Worm (Caenorhabditis elegans) whole organism, midembryonic: ENCODE measurements around the gene C25A8.2.

Experiments used
- T22C8.4 ChIP-seq: fragments of 200-800 bp; sonication (Bioruptor generic); IDR thresholded peaks from 2 replicates; pipeline ENCODE4 v1.3.6; 2022; ENCODE audit warnings: missing genetic modification characterization, missing compliant biosample characterization
- cog-1 ChIP-seq: sonication (generic microtip); optimal IDR thresholded peaks from 2 replicates; lab custom pipeline; 2016; ENCODE audit warnings: missing genetic modification characterization, missing compliant biosample characterization
- flt-1 ChIP-seq: fragments of 200-800 bp; sonication (Bioruptor generic); IDR thresholded peaks from 2 replicates; pipeline ENCODE4 v1.3.6; 2022; ENCODE audit warnings: missing genetic modification characterization, missing compliant biosample characterization
- klf-2 ChIP-seq: fragments of 200-800 bp; sonication (Bioruptor generic); conservative IDR thresholded peaks from 2 replicates; pipeline ENCODE4 v1.3.6; 2022; ENCODE audit warnings: missing genetic modification reagents, missing genetic modification characterization, missing compliant biosample characterization
- med-1 ChIP-seq: sonication (generic microtip); optimal IDR thresholded peaks from 2 replicates; lab custom pipeline; 2017; ENCODE audit warnings: missing genetic modification characterization, mild to moderate bottlenecking, missing compliant biosample characterization, antibody characterized with exemption, missing genetic modification reagents; ENCODE audit not compliant: insufficient read depth
- ref-1 ChIP-seq: fragments of 200-800 bp; sonication (Bioruptor generic); conservative IDR thresholded peaks from 2 replicates; pipeline ENCODE4 v1.3.6; 2022; ENCODE audit warnings: missing genetic modification reagents, missing genetic modification characterization, missing compliant biosample characterization
- tab-1 ChIP-seq: fragments of 200-800 bp; sonication (Bioruptor generic); IDR thresholded peaks from 2 replicates; pipeline ENCODE4 v1.3.6; 2022; ENCODE audit warnings: missing genetic modification characterization, missing compliant biosample characterization
- ztf-23 ChIP-seq: fragments of 200-800 bp; sonication (Bioruptor generic); IDR thresholded peaks from 2 replicates; pipeline ENCODE4 v1.3.6; 2022; ENCODE audit warnings: missing genetic modification reagents, missing genetic modification characterization, missing compliant biosample characterization
- ztf-29 ChIP-seq: fragments of 200-800 bp; sonication (Bioruptor generic); IDR thresholded peaks from 2 replicates; pipeline ENCODE4 v1.3.6; 2022; ENCODE audit warnings: missing genetic modification reagents, missing genetic modification characterization, missing compliant biosample characterization

The C25A8.2 gene

DNA sequence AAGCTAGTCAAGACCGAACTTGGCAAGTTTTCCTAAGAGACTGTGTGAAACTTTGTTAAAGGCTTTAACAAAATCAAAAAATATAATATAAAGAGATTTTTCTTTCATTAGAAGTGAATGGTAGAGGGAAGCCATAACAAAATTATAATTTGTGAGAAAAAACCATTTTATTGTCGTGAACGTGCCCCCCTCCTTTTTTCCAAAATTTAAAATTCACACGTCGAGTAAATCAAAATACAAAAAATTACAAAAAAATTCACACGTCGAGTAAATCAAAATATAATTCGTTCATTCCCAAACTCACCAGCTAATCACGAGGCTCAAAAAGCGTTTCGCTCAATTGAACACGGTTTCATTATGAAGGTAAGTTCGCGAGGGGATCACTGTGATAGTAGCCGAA lies at the start of gene C25A8.2:
TSS of gene C25A8.2 (plus strand) at position 301 of the 400 bp plus-strand sequence.
- no peak for TF ChIP-seq ztf-23
- TF ChIP-seq T22C8.4 (GFP tag; lab: Robert Waterston, UW) = no peak
- no peak for TF ChIP-seq ztf-29 (GFP tag; lab: Robert Waterston, UW)
- no peak for TF ChIP-seq flt-1 (GFP tag; lab: Robert Waterston, UW)
- TF ChIP-seq med-1 = no peak
- no peak for TF ChIP-seq klf-2
- TF ChIP-seq ref-1 (GFP tag; lab: Robert Waterston, UW) = no peak
- TF ChIP-seq cog-1 (tag; lab: Kevin White, UChicago) = no peak
- TF ChIP-seq tab-1 (GFP tag; lab: Robert Waterston, UW) = no peak

DNA sequence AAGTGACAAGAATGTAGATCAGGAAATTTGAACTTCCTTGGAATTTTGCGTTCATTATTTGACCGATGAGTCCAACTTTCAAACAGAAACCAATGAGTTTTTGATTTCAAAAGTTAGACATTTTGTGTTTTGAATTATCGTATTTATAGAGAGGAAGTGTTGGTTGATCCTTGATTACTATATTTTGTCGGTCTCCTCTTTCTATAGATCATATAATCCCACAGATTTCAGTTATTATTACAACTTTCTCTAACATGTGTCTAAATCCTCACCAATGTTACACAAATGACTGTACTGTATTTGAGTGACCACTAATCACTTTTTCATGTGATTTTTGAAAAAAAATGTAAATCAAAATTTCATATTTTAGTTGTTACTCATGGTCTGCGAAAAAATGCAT lies 45.1 kb upstream of the C25A8.2 start, which contains the start of gene B0478.3:
TSS of gene B0478.3 (minus strand) at position 101 of the 400 bp plus-strand sequence.
- TF ChIP-seq tab-1 (GFP tag; lab: Robert Waterston, UW) (no peak), klf-2 (no peak), flt-1 (GFP tag; lab: Robert Waterston, UW) (no peak), med-1 (no peak), ztf-23 (no peak), ref-1 (GFP tag; lab: Robert Waterston, UW) (no peak), ztf-29 (GFP tag; lab: Robert Waterston, UW) (no peak), T22C8.4 (GFP tag; lab: Robert Waterston, UW) (no peak), cog-1 (tag; lab: Kevin White, UChicago) (no peak)

DNA sequence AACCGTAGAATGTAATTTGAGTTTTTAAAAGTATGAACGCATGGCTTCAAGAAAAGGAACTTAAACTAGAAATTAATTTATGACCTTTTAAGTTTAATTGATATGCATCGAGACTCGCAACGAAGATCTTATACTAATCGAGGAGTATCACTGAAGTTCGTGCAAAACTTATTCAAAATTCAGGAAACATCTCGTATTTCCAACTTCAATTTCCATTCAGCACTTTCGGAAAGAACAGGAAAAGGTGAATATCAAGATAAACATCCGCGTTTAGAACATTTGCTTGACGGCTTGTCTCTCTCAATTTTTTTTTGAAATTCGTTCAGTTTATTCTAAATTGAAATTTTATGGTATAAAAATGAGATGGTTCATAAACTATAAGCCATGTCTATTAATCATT lies 44.4 kb upstream of the C25A8.2 start, which contains the start of gene ZK381.2:
TSS of gene ZK381.2 (plus strand) at position 301 of the 400 bp plus-strand sequence.
- TF ChIP-seq klf-2 (no peak), ref-1 (GFP tag; lab: Robert Waterston, UW) (no peak), tab-1 (GFP tag; lab: Robert Waterston, UW) (no peak), ztf-23 (no peak), T22C8.4 (GFP tag; lab: Robert Waterston, UW) (no peak), ztf-29 (GFP tag; lab: Robert Waterston, UW) (no peak), med-1 (no peak)

DNA sequence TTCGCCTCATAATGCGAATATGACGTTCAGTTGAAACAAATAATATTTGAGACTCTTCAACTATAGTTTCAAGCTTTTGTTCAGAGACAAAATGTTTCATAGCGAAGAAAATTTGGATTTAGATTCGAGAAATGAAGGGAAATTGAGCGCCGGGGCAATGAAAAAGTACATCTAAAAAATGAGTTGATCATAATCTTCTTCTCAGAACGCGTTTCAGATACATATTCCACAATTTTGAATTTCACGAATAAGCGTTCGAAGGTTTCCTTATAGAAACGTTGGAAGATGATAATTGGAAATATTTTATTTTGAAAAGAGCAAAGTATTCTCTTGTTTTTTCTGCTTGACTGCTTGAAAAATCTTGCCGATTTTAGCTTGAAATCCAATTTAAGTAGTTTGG lies 39.4 kb upstream of the C25A8.2 start, which contains the start of gene ZK381.8:
TSS of gene ZK381.8 (minus strand) at position 101 of the 400 bp plus-strand sequence.
- TF ChIP-seq ztf-29 (GFP tag; lab: Robert Waterston, UW) = no peak
- no peak for TF ChIP-seq flt-1 (GFP tag; lab: Robert Waterston, UW)
- TF ChIP-seq med-1 = no peak
- TF ChIP-seq T22C8.4 (GFP tag; lab: Robert Waterston, UW) = no peak
- TF ChIP-seq cog-1 (tag; lab: Kevin White, UChicago) = no peak
- TF ChIP-seq tab-1 (GFP tag; lab: Robert Waterston, UW) = no peak
- TF ChIP-seq ref-1 (GFP tag; lab: Robert Waterston, UW) = no peak
- TF ChIP-seq klf-2 = no peak

DNA sequence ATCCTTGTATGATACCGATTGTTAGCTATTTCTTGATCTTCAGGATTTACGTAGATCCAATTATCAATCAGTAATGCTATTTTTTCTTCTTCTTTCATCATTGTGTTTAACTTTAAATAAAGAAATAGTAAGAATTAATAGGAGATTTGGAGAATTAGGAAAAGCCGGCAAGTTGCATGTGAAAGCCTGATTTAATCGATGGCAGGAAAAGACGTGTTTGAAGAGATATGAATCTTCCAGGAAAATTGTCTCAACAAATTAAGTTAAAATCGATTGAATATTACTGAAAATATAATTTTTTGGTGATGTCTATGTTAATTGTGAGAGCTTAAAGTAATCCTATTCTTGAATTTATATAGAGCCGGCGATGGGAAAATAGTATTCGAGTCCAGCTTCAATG lies 38.4 kb upstream of the C25A8.2 start, which contains the start of gene ZK381.62:
TSS of gene ZK381.62 (minus strand) at position 101 of the 400 bp plus-strand sequence.
- no peak for TF ChIP-seq ztf-29 (GFP tag; lab: Robert Waterston, UW)
- no peak for TF ChIP-seq T22C8.4 (GFP tag; lab: Robert Waterston, UW)
- no peak for TF ChIP-seq klf-2
- TF ChIP-seq ref-1 (GFP tag; lab: Robert Waterston, UW) = no peak
- TF ChIP-seq tab-1 (GFP tag; lab: Robert Waterston, UW) = no peak

DNA sequence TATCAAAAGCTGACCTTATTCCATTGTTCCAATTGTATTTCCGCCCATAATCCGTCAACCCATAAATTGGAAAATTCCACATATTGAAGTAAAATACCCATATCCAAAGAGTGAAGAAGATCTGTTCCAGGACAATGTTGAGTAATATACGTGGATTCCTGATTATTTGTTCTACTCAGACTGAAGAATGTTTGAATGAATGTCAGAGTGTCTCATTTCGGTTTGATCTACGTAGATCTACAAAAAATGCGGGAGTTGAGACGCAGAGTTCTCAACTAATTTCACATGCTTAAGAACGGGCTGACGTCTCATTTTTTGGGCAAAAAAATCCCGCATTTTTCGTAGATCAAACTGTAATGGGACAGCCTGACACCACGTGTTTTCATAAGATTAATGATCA lies 37.2 kb upstream of the C25A8.2 start, which contains the start of gene nhr-249:
TSS of gene nhr-249 (minus strand) at position 101 of the 400 bp plus-strand sequence.
- no peak for TF ChIP-seq med-1
- TF ChIP-seq ztf-23 = no peak

DNA sequence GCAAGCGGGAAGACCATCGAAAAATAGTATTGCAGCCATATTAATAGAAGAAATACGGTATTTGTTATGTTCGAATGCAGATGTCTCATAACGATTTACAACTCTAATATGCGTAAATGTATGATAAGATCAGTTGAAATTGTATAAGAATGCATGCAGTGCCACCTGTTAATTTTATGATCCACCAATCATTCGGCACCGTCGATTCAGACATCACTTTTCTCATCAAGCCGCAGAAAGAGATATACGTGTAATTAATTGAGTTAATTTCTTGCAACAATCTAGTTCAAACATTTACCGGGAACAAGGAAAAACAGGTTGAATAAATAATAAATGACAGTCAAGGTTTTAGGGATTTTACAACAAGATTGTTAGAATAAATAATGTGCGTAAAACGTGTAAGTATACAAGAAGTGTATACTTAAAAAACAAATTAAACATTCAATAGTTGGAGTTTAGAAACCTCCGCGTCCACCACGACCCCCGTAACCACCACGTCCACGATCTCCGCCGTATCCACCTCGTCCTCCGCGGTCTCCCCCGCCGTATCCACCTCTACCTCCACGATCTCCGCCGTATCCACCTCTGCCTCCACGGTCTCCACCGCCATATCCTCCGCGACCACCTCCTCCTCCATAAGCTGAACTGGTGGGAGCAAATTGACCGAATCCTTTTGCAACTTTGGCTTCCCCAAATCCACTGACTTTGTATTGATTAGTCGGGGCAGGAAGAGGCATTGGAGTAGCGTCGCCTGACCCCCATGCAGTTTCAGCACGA lies 35.3 kb upstream of the C25A8.2 start:
- TF ChIP-seq ztf-23 = no peak
- TF ChIP-seq tab-1 (GFP tag; lab: Robert Waterston, UW) = no peak

DNA sequence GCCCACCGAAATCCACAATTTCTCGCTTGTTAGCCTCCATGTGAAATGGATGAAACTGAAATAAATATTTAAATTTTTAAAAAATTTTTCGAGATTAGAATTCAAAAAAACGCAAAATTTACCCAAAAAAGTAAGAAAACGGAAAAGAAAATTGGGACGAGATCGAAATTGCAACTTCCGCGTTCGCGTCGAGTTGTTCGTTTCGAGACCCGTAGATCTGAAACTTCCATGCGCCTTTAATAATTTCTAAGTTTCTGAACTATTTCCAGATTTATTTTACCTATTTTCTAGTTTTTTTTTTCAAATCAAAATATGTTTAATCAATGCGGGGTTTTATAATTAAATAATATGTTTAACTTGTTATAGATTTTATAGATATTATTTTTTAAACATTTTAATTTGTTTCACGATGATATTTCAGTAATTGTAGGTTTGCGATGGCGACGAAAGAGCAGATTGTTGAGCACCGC lies 32.5 kb upstream of the C25A8.2 start, which contains the start of the genes pgl-1 and him-3:
TSS of gene pgl-1 (minus strand) at position 230 of the 470 bp plus-strand sequence.
TSS of gene him-3 (plus strand) at position 420 of the 470 bp plus-strand sequence.
- no peak for TF ChIP-seq ztf-29 (GFP tag; lab: Robert Waterston, UW)
- TF ChIP-seq cog-1 (tag; lab: Kevin White, UChicago) = no peak
- no peak for TF ChIP-seq ztf-23
- no peak for TF ChIP-seq klf-2
- TF ChIP-seq ref-1 (GFP tag; lab: Robert Waterston, UW) = no peak
- no peak for TF ChIP-seq tab-1 (GFP tag; lab: Robert Waterston, UW)
- no peak for TF ChIP-seq med-1
- TF ChIP-seq T22C8.4 (GFP tag; lab: Robert Waterston, UW) = no peak
- TF ChIP-seq flt-1 (GFP tag; lab: Robert Waterston, UW) = no peak

DNA sequence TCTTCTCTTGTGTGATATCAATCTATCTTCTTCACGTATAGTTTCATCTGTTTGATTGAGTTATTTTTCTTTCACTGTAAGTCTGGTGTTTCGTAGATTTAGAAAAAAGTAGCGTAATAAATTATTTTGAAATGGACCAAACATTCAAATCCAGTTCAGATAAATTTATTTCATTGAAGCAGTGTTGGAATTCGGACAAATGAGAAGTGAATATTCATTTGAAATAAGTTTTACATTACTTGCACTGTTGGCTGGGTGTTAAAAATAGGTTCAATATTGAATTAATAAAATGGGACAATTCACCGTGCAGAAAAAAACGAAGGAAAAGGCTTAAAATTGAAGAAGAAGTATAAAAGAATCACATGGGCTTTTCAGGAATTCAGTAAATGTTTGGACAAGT lies 31.0 kb upstream of the C25A8.2 start:
- no peak for TF ChIP-seq med-1
- TF ChIP-seq ztf-23 = no peak
- no peak for TF ChIP-seq tab-1 (GFP tag; lab: Robert Waterston, UW)
- no peak for TF ChIP-seq ztf-29 (GFP tag; lab: Robert Waterston, UW)
- TF ChIP-seq klf-2 = no peak
- no peak for TF ChIP-seq ref-1 (GFP tag; lab: Robert Waterston, UW)
- no peak for TF ChIP-seq T22C8.4 (GFP tag; lab: Robert Waterston, UW)
- no peak for TF ChIP-seq flt-1 (GFP tag; lab: Robert Waterston, UW)
- TF ChIP-seq cog-1 (tag; lab: Kevin White, UChicago) = no peak
